Fruit fly (Drosophila melanogaster): ENCODE measurements around the gene CG11030.

- no peak for TF ChIP-seq h (optimal IDR thresholded peaks at IDR 0.05)
- TF ChIP-seq psq (optimal IDR thresholded peaks at IDR 0.05): no peak
- TF ChIP-seq Myc (optimal IDR thresholded peaks at IDR 0.05): no peak
Observed at dm6 chr2L:5800388-5800748, 75.9 kb downstream of the CG11030 start.
